Fruit fly (Drosophila melanogaster): ENCODE measurements around the gene RpL27.

- TF ChIP-seq Kr (GFP tag; optimal IDR thresholded peaks at IDR 0.05) (no peak), Dp (GFP tag; optimal IDR thresholded peaks at IDR 0.05) (no peak), HmgZ (tag; optimal IDR thresholded peaks at IDR 0.05) (no peak), dan (GFP tag; IDR thresholded peaks at IDR 0.05) (no peak), D (optimal IDR thresholded peaks at IDR 0.05) (no peak), D (GFP tag; optimal IDR thresholded peaks at IDR 0.05) (no peak), CG10366 (GFP tag; IDR thresholded peaks at IDR 0.05) (no peak), CG5180 (GFP tag; optimal IDR thresholded peaks at IDR 0.05) (no peak), C15 (GFP tag; IDR thresholded peaks at IDR 0.05) (no peak), Med (GFP tag) (no peak), maf-S (GFP tag; optimal IDR thresholded peaks at IDR 0.05) (no peak)
Observed at dm6 chr3R:25665509-25665908, 19.3 kb downstream of the RpL27 start, which contains the start of gene Lgr3.

All from whole organism, embryonic.